Fruit fly (Drosophila melanogaster): ENCODE data around the gene Toll-9.

Toll-9 gene

DNA sequence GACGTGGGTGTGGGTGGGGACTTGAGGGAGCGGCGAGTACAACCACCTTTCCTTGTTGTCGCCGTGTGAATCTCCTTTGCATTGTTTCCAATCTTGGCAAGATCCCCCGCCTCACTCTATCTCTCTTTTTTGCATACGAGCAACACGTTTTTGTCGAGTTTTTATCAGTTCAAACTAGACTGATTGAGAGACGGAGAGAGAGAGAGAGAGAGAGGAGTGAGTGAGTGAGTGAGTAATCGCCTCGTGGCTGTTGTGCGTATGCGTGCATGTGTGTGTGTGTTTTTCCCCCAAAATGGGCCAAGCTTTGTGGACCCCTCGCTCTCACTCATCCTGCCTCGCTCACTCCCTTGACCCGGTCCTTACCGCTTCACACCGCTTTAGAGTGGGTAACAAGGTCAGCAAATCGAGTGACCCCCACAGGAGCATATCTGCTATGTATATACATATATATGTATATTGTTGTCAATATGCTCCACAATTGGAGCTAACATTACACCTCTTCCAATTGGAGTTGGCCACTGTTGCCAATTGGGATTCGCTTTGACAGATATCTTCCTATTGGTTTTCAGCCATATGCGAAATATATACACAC lies 17.1 kb downstream of the Toll-9 start (continued):
- TF ChIP-seq Dll (GFP tag; IDR thresholded peaks at IDR 0.05; ENCODE audit: partially characterized antibody) (peak; percentile 33; the same call in 2 of the 4 replicates), CG13296 (GFP tag; optimal IDR thresholded peaks at IDR 0.05) (no peak), CrebB (tag; optimal IDR thresholded peaks at IDR 0.05) (no peak), CG34376 (GFP tag; optimal IDR thresholded peaks at IDR 0.05) (peak; percentile 26), CG8478 (optimal IDR thresholded peaks at IDR 0.05) (peak; percentile 41), sug (tag; optimal IDR thresholded peaks at IDR 0.05) (peak; percentile 68), CG14860 (GFP tag; IDR thresholded peaks at IDR 0.05; ENCODE audit: partially characterized antibody) (no peak), BtbVII (GFP tag; optimal IDR thresholded peaks at IDR 0.05) (no peak), CG18764 (GFP tag; optimal IDR thresholded peaks at IDR 0.05) (no peak), CG34224 (GFP tag; IDR thresholded peaks at IDR 0.05; ENCODE audit: partially characterized antibody) (peak; percentile 51; the same call in 1 of the 3 replicates), Elba2 (GFP tag; optimal IDR thresholded peaks at IDR 0.05) (peak; percentile 98), gfzf (GFP tag; optimal IDR thresholded peaks at IDR 0.05) (no peak), Mes4 (GFP tag; optimal IDR thresholded peaks at IDR 0.05) (no peak), CHES-1-like (GFP tag; optimal IDR thresholded peaks at IDR 0.05) (no peak), CG30403 (GFP tag; optimal IDR thresholded peaks at IDR 0.05) (no peak), peb (GFP tag; IDR thresholded peaks at IDR 0.05) (no peak), CG7963 (GFP tag; IDR thresholded peaks at IDR 0.05; ENCODE audit: partially characterized antibody) (peak; percentile 34; the same call in 1 of the 3 replicates), Atf-2 (GFP tag; optimal IDR thresholded peaks at IDR 0.05) (no peak), HmgZ (tag; optimal IDR thresholded peaks at IDR 0.05) (peak; percentile 0), fd3F (GFP tag; optimal IDR thresholded peaks at IDR 0.05) (no peak), CG15073 (GFP tag; optimal IDR thresholded peaks at IDR 0.05) (no peak), CG11456 (GFP tag; IDR thresholded peaks at IDR 0.05) (no peak), insv (GFP tag; optimal IDR thresholded peaks at IDR 0.05) (peak; percentile 33 to 89), Sry-δ (GFP tag; optimal IDR thresholded peaks at IDR 0.05) (no peak), D19B (GFP tag; optimal IDR thresholded peaks at IDR 0.05) (no peak), H2.0 (GFP tag; IDR thresholded peaks at IDR 0.05) (no peak), CG10147 (GFP tag; optimal IDR thresholded peaks at IDR 0.05) (no peak), klu (GFP tag; IDR thresholded peaks at IDR 0.05) (no peak), run (tag; optimal IDR thresholded peaks at IDR 0.05) (no peak), dysf (GFP tag; IDR thresholded peaks at IDR 0.05) (no peak), Nf-YC (tag; optimal IDR thresholded peaks at IDR 0.05) (peak; percentile 65), CG8388 (GFP tag; optimal IDR thresholded peaks at IDR 0.05) (no peak), CG6813 (GFP tag; optimal IDR thresholded peaks at IDR 0.05) (no peak), Max (GFP tag; optimal IDR thresholded peaks at IDR 0.05) (no peak), dm (GFP tag; optimal IDR thresholded peaks at IDR 0.05) (peak; percentile 45), CG18011 (GFP tag; optimal IDR thresholded peaks at IDR 0.05) (no peak), pita (GFP tag; optimal IDR thresholded peaks at IDR 0.05) (no peak), cg (GFP tag; optimal IDR thresholded peaks at IDR 0.05) (peak; percentile 75), cwo (GFP tag; optimal IDR thresholded peaks at IDR 0.05) (peak; percentile 73), CG33213 (GFP tag; optimal IDR thresholded peaks at IDR 0.05) (no peak), mirr (GFP tag; optimal IDR thresholded peaks at IDR 0.05) (peak; percentile 16), nerfin-2 (GFP tag; IDR thresholded peaks at IDR 0.05; ENCODE audit: partially characterized antibody) (no peak), PHDP (tag; optimal IDR thresholded peaks at IDR 0.05) (no peak), tna (GFP tag; IDR thresholded peaks at IDR 0.05; ENCODE audit: partially characterized antibody) (0 out of 2 replicates have a peak, but pooled peaks have one; percentile 15), sens (GFP tag) (peak; percentile 56), salm (tag; optimal IDR thresholded peaks at IDR 0.05) (no peak), CG34422 (GFP tag; IDR thresholded peaks at IDR 0.05) (peak; percentile 26; the same call in 1 of the 3 replicates), ewg (GFP tag; optimal IDR thresholded peaks at IDR 0.05) (peak; percentile 51), gce (GFP tag; IDR thresholded peaks at IDR 0.05) (no peak), CG17912 (GFP tag; optimal IDR thresholded peaks at IDR 0.05) (no peak)

All from whole organism, embryonic.